Worm (Caenorhabditis elegans): ENCODE data around the gene F59A7.11.

DNA sequence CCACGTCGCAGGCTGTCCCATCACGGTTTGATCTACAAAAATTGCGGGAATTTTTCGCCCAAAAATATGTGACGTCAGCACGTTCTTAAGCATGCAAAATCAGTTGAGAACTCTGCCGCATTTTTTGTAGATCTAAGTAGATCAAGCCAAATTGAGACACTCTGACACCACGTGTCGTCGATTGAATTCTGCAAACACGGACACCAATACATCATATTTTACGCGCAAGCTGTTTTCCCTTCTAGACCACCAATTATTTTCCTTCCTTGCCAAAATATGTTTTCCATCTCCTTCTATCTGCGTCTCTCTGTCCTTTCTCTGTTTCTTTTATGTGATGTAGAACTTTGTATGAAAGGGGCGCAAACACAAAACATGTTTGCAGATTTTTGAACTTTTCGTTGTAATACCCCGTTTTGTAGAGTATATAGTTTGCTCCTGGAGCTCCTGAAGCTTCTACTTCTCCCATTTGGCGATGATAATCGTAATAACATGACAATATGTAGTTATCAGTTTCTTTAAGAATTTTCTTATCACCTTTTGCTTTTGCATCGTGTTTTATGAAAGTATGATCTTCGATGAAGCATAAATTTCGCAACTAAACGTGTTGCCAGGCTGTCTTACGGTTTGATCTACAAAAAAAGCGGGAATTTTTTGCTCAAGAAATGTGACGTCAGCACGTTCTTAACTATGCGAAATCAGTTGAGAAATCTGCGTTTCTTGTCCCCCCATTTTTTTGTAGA, 42.2 kb upstream of the F59A7.11 start:
- TF ChIP-seq snpc-4 (tag; optimal IDR thresholded peaks at IDR 0.05) (no peak), snu-23 (GFP tag; optimal IDR thresholded peaks at IDR 0.05) (peak; percentile 33), nhr-90 (tag; optimal IDR thresholded peaks at IDR 0.05; ENCODE audit: poor library complexity) (no peak), elt-3 (tag; optimal IDR thresholded peaks at IDR 0.05) (no peak), pqm-1 (tag; optimal IDR thresholded peaks at IDR 0.05) (no peak), nhr-20 (tag; optimal IDR thresholded peaks at IDR 0.05) (peak; percentile 33)

Data from whole organism, L1 larva.